Fruit fly (Drosophila melanogaster): Measurements from ENCODE around the gene CG12395.

dm6 chrX:16082932-16083331 is 20.2 kb upstream of the CG12395 start, which contains the start of gene CG8958:
- TF ChIP-seq psq (optimal IDR thresholded peaks at IDR 0.05) (no peak), h (optimal IDR thresholded peaks at IDR 0.05) (no peak), ttk (optimal IDR thresholded peaks at IDR 0.05) (no peak), Myc (optimal IDR thresholded peaks at IDR 0.05) (no peak), Sin3A (optimal IDR thresholded peaks at IDR 0.05) (no peak), insv (optimal IDR thresholded peaks at IDR 0.05) (no peak)

Measured in Kc167 (cell line).